Worm (Caenorhabditis elegans) whole organism, young adult: ENCODE results near the gene npr-28.

Experiments used
- F10E7.11 ChIP-seq: sonication (generic microtip); optimal IDR thresholded peaks from 2 replicates; lab custom pipeline; 2017; ENCODE audit warnings: mild to moderate bottlenecking, missing genetic modification characterization, moderate library complexity, missing compliant biosample characterization
- F37B4.10 ChIP-seq: fragments of 200-800 bp; sonication (Bioruptor generic); IDR thresholded peaks from 2 replicates; pipeline ENCODE4 v1.3.6; 2022; ENCODE audit warnings: missing genetic modification characterization, missing compliant biosample characterization
- F49E8.2 ChIP-seq: sonication (generic microtip); optimal IDR thresholded peaks from 3 replicates; lab custom pipeline; 2017; ENCODE audit warnings: missing genetic modification characterization, mild to moderate bottlenecking, missing compliant biosample characterization, antibody characterized with exemption, moderate library complexity; ENCODE audit not compliant: insufficient read depth
- F55B11.4 ChIP-seq: sonication (generic microtip); optimal IDR thresholded peaks from 2 replicates; lab custom pipeline; 2016; ENCODE audit warnings: missing compliant biosample characterization, missing genetic modification characterization, borderline replicate concordance; ENCODE audit not compliant: insufficient read depth
- F57C9.4 ChIP-seq: sonication (generic microtip); optimal IDR thresholded peaks from 2 replicates; lab custom pipeline; 2017; ENCODE audit warnings: mild to moderate bottlenecking, missing genetic modification characterization, missing compliant biosample characterization
- Y56A3A.18 ChIP-seq: fragments of 200-800 bp; sonication (Bioruptor generic); IDR thresholded peaks from 2 replicates; pipeline ENCODE4 v1.3.6; 2022; ENCODE audit warnings: missing genetic modification reagents, missing genetic modification characterization, missing compliant biosample characterization
- Y95B8A.8 ChIP-seq: fragments of 200-800 bp; sonication (Bioruptor generic); IDR thresholded peaks from 2 replicates; pipeline ENCODE4 v1.3.6; 2022; ENCODE audit warnings: missing genetic modification reagents, missing genetic modification characterization, missing compliant biosample characterization
- akir-1 ChIP-seq: fragments of 200-800 bp; sonication (Bioruptor generic); optimal IDR thresholded peaks from 2 replicates; lab custom pipeline; 2018; ENCODE audit warnings: mild to moderate bottlenecking, missing genetic modification characterization, moderate library complexity, missing compliant biosample characterization
- ama-1 ChIP-seq, 3 experiments: fragments of 150-350 bp in 1 of 3; sonication (generic microtip) in 2 of 3; optimal IDR thresholded peaks; 2 replicates each; lab custom pipeline; 2014 to 2018; ENCODE audit warnings: missing biosample characterization in 2 of 3, missing genetic modification characterization in 2 of 3, missing genetic modification reagents in 2 of 3
- atf-7 ChIP-seq: sonication (generic microtip); optimal IDR thresholded peaks from 2 replicates; lab custom pipeline; 2017; ENCODE audit warnings: mild to moderate bottlenecking, missing genetic modification characterization, missing compliant biosample characterization
- attf-3 ChIP-seq: fragments of 200-800 bp; sonication (Bioruptor generic); conservative IDR thresholded peaks from 2 replicates; pipeline ENCODE4 v1.3.6; 2022; ENCODE audit warnings: missing genetic modification reagents, missing genetic modification characterization, missing compliant biosample characterization
- attf-6 ChIP-seq: fragments of 200-800 bp; sonication (Bioruptor generic); IDR thresholded peaks from 2 replicates; pipeline ENCODE4 v1.3.6; 2022; ENCODE audit warnings: missing genetic modification reagents, missing genetic modification characterization, missing compliant biosample characterization
- bed-2 ChIP-seq: fragments of 200-800 bp; sonication (Bioruptor generic); IDR thresholded peaks from 2 replicates; pipeline ENCODE4 v1.3.6; 2022; ENCODE audit warnings: missing genetic modification reagents, missing genetic modification characterization, missing compliant biosample characterization
- ceh-100 ChIP-seq: fragments of 200-800 bp; sonication (Bioruptor generic); IDR thresholded peaks from 2 replicates; pipeline ENCODE4 v1.3.6; 2022; ENCODE audit warnings: missing genetic modification reagents, missing genetic modification characterization, missing compliant biosample characterization
- ceh-79 ChIP-seq: sonication (generic microtip); optimal IDR thresholded peaks from 2 replicates; lab custom pipeline; 2017; ENCODE audit warnings: mild to moderate bottlenecking, missing genetic modification characterization, missing compliant biosample characterization
- ets-4 ChIP-seq: fragments of 200-800 bp; sonication (Bioruptor generic); optimal IDR thresholded peaks from 2 replicates; lab custom pipeline; 2018; ENCODE audit warnings: mild to moderate bottlenecking, missing genetic modification characterization, missing compliant biosample characterization
- fkh-3 ChIP-seq: sonication (generic microtip); optimal IDR thresholded peaks from 2 replicates; lab custom pipeline; 2016; ENCODE audit warnings: mild to moderate bottlenecking, missing genetic modification characterization, missing compliant biosample characterization
- hlh-12 ChIP-seq: sonication (generic microtip); optimal IDR thresholded peaks from 2 replicates; lab custom pipeline; 2016; ENCODE audit warnings: missing genetic modification characterization, missing compliant biosample characterization
- hrde-1 ChIP-seq: sonication (generic microtip); optimal IDR thresholded peaks from 2 replicates; lab custom pipeline; 2016; ENCODE audit warnings: missing genetic modification characterization, mild to moderate bottlenecking, missing compliant biosample characterization, moderate library complexity, missing genotype, missing genetic modification reagents, borderline replicate concordance
- lag-1 ChIP-seq: fragments of 200-800 bp; sonication (Bioruptor generic); IDR thresholded peaks from 2 replicates; pipeline ENCODE4 v1.3.6; 2022; ENCODE audit warnings: missing genetic modification reagents, missing genetic modification characterization, missing compliant biosample characterization
- let-526 ChIP-seq: fragments of 200-800 bp; sonication (Bioruptor generic); IDR thresholded peaks from 2 replicates; pipeline ENCODE4 v1.3.6; 2022; ENCODE audit warnings: missing genetic modification reagents, missing genetic modification characterization, missing compliant biosample characterization
- let-607 ChIP-seq, 2 experiments: fragments of 200-800 bp in 1 of 2; sonication (Bioruptor generic) in 1 of 2; sonication (generic microtip) in 1 of 2; optimal IDR thresholded peaks; 2 replicates each; lab custom pipeline; 2016 to 2018; ENCODE audit warnings: mild to moderate bottlenecking in 2 of 2, missing compliant biosample characterization in 2 of 2, missing genetic modification characterization in 2 of 2, moderate library complexity in 2 of 2, missing genotype in 1 of 2
- lin-54 ChIP-seq: fragments of 200-800 bp; sonication (Bioruptor generic); optimal IDR thresholded peaks from 2 replicates; lab custom pipeline; 2018; ENCODE audit warnings: mild to moderate bottlenecking, missing genetic modification characterization, missing compliant biosample characterization
- mcd-1 ChIP-seq: fragments of 200-800 bp; sonication (Bioruptor generic); IDR thresholded peaks from 2 replicates; pipeline ENCODE4 v1.3.6; 2022; ENCODE audit warnings: missing genetic modification reagents, missing genetic modification characterization, missing compliant biosample characterization
- mxl-1 ChIP-seq: sonication (generic microtip); optimal IDR thresholded peaks from 2 replicates; lab custom pipeline; 2016; ENCODE audit warnings: missing genetic modification characterization, missing compliant biosample characterization
- nfyb-1 ChIP-seq: fragments of 200-800 bp; sonication (Bioruptor generic); IDR thresholded peaks from 2 replicates; pipeline ENCODE4 v1.3.6; 2022; ENCODE audit warnings: missing genetic modification reagents, missing genetic modification characterization, missing compliant biosample characterization
- nhr-120 ChIP-seq: fragments of 200-800 bp; sonication (Bioruptor generic); IDR thresholded peaks from 2 replicates; pipeline ENCODE4 v1.3.6; 2022; ENCODE audit warnings: missing genetic modification characterization, missing compliant biosample characterization
- nhr-90 ChIP-seq: sonication (generic microtip); optimal IDR thresholded peaks from 2 replicates; lab custom pipeline; 2016; ENCODE audit warnings: missing genotype, mild to moderate bottlenecking, missing genetic modification characterization, missing compliant biosample characterization
- pha-4 ChIP-seq: fragments of 150-350 bp; sonication (generic microtip); optimal IDR thresholded peaks from 2 replicates; lab custom pipeline; 2014; ENCODE audit warnings: missing biosample characterization, missing genetic modification reagents, missing genetic modification characterization
- repo-1 ChIP-seq: sonication (generic microtip); optimal IDR thresholded peaks from 2 replicates; lab custom pipeline; 2017; ENCODE audit warnings: mild to moderate bottlenecking, missing genetic modification characterization, missing compliant biosample characterization
- somi-1 ChIP-seq: fragments of 200-800 bp; sonication (Bioruptor generic); optimal IDR thresholded peaks from 2 replicates; lab custom pipeline; 2018; ENCODE audit warnings: mild to moderate bottlenecking, missing genetic modification characterization, missing compliant biosample characterization
- unc-130 ChIP-seq: sonication (generic microtip); optimal IDR thresholded peaks from 2 replicates; lab custom pipeline; 2016; ENCODE audit warnings: missing genetic modification reagents, missing genetic modification characterization, missing compliant biosample characterization
- unc-62 ChIP-seq: fragments of 150-350 bp; optimal IDR thresholded peaks from 2 replicates; lab custom pipeline; 2014; ENCODE audit warnings: missing biosample characterization, missing genetic modification reagents, missing genetic modification characterization
- xnd-1 ChIP-seq: sonication (generic microtip); optimal IDR thresholded peaks from 2 replicates; lab custom pipeline; 2016; ENCODE audit warnings: missing genotype, missing genetic modification reagents, missing genetic modification characterization, missing compliant biosample characterization
- zfh-2 ChIP-seq: fragments of 200-800 bp; sonication (Bioruptor generic); conservative IDR thresholded peaks from 2 replicates; pipeline ENCODE4 v1.3.6; 2022; ENCODE audit warnings: missing genetic modification reagents, missing genetic modification characterization, missing compliant biosample characterization
- zim-3 ChIP-seq: sonication (generic microtip); optimal IDR thresholded peaks from 2 replicates; lab custom pipeline; 2017; ENCODE audit warnings: mild to moderate bottlenecking, missing genetic modification characterization, moderate library complexity, missing compliant biosample characterization
- ztf-25 ChIP-seq: fragments of 200-800 bp; sonication (Bioruptor generic); IDR thresholded peaks from 2 replicates; pipeline ENCODE4 v1.3.6; 2022; ENCODE audit warnings: missing genetic modification reagents, missing genetic modification characterization, missing compliant biosample characterization

npr-28 gene

DNA sequence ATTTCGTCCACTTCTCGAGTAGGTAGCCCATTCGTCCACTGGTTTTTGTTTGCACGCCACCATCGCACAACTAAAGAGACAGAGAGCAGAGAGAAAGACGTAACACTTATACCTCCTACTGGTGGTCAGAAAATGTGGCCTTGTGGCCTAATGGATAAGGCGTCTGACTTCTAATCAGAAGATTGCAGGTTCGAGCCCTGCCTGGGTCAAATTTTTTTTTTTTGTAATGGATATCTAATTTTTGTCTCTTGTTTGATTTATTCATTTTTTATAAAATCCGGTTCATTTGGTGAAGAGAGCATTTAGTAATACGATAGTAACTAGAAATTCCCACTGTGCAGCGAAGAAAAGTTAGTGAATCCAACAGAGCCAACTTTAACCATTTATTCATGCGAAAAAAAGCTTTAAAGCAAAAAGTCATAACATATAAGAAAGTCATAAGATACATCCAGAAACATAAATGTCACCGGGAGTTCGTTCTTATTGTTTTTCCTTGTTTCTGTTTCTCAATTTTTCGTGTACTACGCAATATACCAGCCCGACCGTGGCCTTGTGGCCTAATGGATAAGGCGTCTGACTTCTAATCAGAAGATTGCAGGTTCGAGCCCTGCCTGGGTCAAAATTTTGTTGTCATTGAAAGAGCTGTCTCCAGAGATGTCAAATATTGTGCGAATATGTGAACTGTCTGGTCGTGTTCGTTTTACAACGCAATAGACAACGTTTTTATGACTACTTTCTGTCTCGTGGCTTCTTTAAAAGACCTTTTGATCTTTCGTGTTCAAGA, 35.4 kb upstream of the npr-28 start (continued):
- peak; percentile 67; the same call in 1 of the 2 replicates for TF ChIP-seq ztf-25 (GFP tag; lab: Robert Waterston, UW)
- TF ChIP-seq unc-62 (GFP tag; lab: Kevin White, UChicago): no peak
- TF ChIP-seq zim-3 (tag; lab: Kevin White, UChicago): peak; percentile 55
- no peak for TF ChIP-seq atf-7 (tag; lab: Kevin White, UChicago)
- no peak for TF ChIP-seq bed-2 (GFP tag; lab: Robert Waterston, UW)
- no peak for TF ChIP-seq ama-1 (optimal IDR thresholded peaks at IDR 0.05; lab: Kevin White, UChicago)
- TF ChIP-seq ama-1 (GFP tag; optimal IDR thresholded peaks at IDR 0.05; lab: Kevin White, UChicago): peak in 1 of 2 experiments; percentile 76
- TF ChIP-seq unc-130 (GFP tag; lab: Kevin White, UChicago): no peak
- no peak for TF ChIP-seq hlh-12 (tag; lab: Kevin White, UChicago)
- TF ChIP-seq Y56A3A.18 (GFP tag; lab: Robert Waterston, UW): no peak
- no peak for TF ChIP-seq attf-6 (GFP tag; lab: Robert Waterston, UW)
- TF ChIP-seq ets-4 (GFP tag; lab: Kevin White, UChicago): no peak
- no peak for TF ChIP-seq Y95B8A.8 (GFP tag; lab: Robert Waterston, UW)
- no peak for TF ChIP-seq F57C9.4 (tag; lab: Kevin White, UChicago)
- TF ChIP-seq mcd-1: 0 out of 2 replicates have a peak, but pooled peaks have one; percentile 9
- TF ChIP-seq F37B4.10 (GFP tag; lab: Robert Waterston, UW): no peak
- TF ChIP-seq lin-54 (GFP tag; lab: Kevin White, UChicago): no peak
- TF ChIP-seq F49E8.2 (tag; lab: Kevin White, UChicago): no peak
- TF ChIP-seq let-607 (tag; optimal IDR thresholded peaks at IDR 0.05; lab: Kevin White, UChicago): no peak
- TF ChIP-seq repo-1 (tag; lab: Kevin White, UChicago): no peak
- no peak for TF ChIP-seq fkh-3 (tag; lab: Kevin White, UChicago)
- TF ChIP-seq lag-1 (GFP tag; lab: Robert Waterston, UW): no peak
- peak; percentile 62 for TF ChIP-seq nfyb-1 (GFP tag; lab: Robert Waterston, UW)
- no peak for TF ChIP-seq ceh-100 (GFP tag; lab: Robert Waterston, UW)
- TF ChIP-seq ceh-79: no peak
- no peak for TF ChIP-seq F55B11.4
- TF ChIP-seq xnd-1 (tag; lab: Kevin White, UChicago): no peak
- TF ChIP-seq somi-1 (GFP tag; lab: Kevin White, UChicago): peak; percentile 18
- TF ChIP-seq akir-1 (GFP tag; lab: Kevin White, UChicago): no peak
- TF ChIP-seq attf-3: no peak
- TF ChIP-seq let-526 (GFP tag; lab: Robert Waterston, UW): no peak
- TF ChIP-seq hrde-1 (tag; lab: Kevin White, UChicago): no peak
- peak; percentile 33 for TF ChIP-seq mxl-1 (tag; lab: Kevin White, UChicago)
- no peak for TF ChIP-seq pha-4 (tag; lab: Kevin White, UChicago)

DNA sequence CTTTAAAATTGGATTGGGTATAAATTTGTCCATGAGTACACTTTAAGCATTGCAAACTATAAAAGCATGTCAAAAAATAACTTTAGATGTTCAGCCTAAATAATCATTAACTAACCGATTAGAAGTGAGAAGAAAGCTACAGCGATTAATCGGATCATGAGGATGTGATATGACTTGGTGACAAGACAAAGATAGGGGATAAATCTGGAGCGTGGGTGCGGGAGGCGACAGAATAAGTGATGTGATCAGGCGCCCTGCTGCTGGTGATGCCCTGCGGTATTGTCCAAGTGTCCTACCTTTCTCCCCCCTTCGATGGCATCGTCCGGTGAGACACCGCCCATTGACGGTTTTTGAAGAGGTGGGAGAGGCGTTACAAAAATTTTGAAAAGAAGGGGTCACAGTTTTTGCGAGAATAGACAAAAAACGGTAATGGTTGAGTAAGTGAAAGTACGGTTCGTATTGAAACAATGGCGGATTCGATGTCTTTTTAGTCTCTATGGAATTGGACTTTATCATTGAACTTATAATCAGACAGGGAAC, 33.8 kb upstream of the npr-28 start, which contains the start of gene F41D9.2:
Gene F41D9.2, minus strand, starts transcription at position 304 of the 540 bp plus-strand sequence.
- no peak for TF ChIP-seq nhr-120 (GFP tag; lab: Robert Waterston, UW)
- no peak for TF ChIP-seq nhr-90 (tag; lab: Kevin White, UChicago)
- peak; percentile 29; the same call in 1 of the 2 replicates for TF ChIP-seq zfh-2 (GFP tag; lab: Robert Waterston, UW)
- no peak for TF ChIP-seq F10E7.11 (tag; lab: Kevin White, UChicago)
- TF ChIP-seq, all 124 proteins: peak for 1
